Worm (Caenorhabditis elegans) whole organism, L2 larva: Measurements from ENCODE around the gene T26A5.6.

Experiments used
- ZK546.5 ChIP-seq: sonication (generic microtip); optimal IDR thresholded peaks from 2 replicates; lab custom pipeline; 2017; ENCODE audit warnings: missing biosample characterization, missing genetic modification characterization
- elt-1 ChIP-seq: fragments of 150-350 bp; optimal IDR thresholded peaks from 2 replicates; lab custom pipeline; 2014; ENCODE audit warnings: missing biosample characterization, missing genetic modification characterization
- lsy-2 ChIP-seq, 2 experiments: fragments of 150-350 bp in 1 of 2; sonication (generic microtip) in 1 of 2; optimal IDR thresholded peaks; 2 replicates each; lab custom pipeline; 2014 to 2017; ENCODE audit warnings: missing biosample characterization in 2 of 2, missing genetic modification characterization in 2 of 2
- nhr-23 ChIP-seq: fragments of 150-350 bp; optimal IDR thresholded peaks from 2 replicates; lab custom pipeline; 2014; ENCODE audit warnings: missing biosample characterization, missing genetic modification reagents, missing genetic modification characterization
- nhr-25 ChIP-seq: fragments of 150-350 bp; sonication (generic microtip); optimal IDR thresholded peaks from 3 replicates; lab custom pipeline; 2014; ENCODE audit warnings: missing biosample characterization, missing genetic modification characterization
- sma-3 ChIP-seq: sonication (generic microtip); optimal IDR thresholded peaks from 2 replicates; lab custom pipeline; 2016; ENCODE audit warnings: missing genetic modification reagents, missing genetic modification characterization, missing compliant biosample characterization
- unc-55 ChIP-seq: fragments of 150-350 bp; sonication (generic microtip); optimal IDR thresholded peaks from 3 replicates; lab custom pipeline; 2014; ENCODE audit warnings: missing biosample characterization, missing genetic modification reagents, missing genetic modification characterization
- unc-62 ChIP-seq: fragments of 150-350 bp; optimal IDR thresholded peaks from 2 replicates; lab custom pipeline; 2014; ENCODE audit warnings: missing biosample characterization, missing genetic modification reagents, missing genetic modification characterization
- zag-1 ChIP-seq: fragments of 150-350 bp; optimal IDR thresholded peaks from 2 replicates; lab custom pipeline; 2014; ENCODE audit warnings: missing biosample characterization, missing genetic modification characterization
- ztf-1 ChIP-seq: fragments of 200-800 bp; sonication (Bioruptor generic); conservative IDR thresholded peaks from 2 replicates; pipeline ENCODE4 v1.3.6; 2022; ENCODE audit warnings: missing genetic modification characterization, missing compliant biosample characterization
- ztf-4 ChIP-seq: fragments of 150-350 bp; optimal IDR thresholded peaks from 2 replicates; lab custom pipeline; 2014; ENCODE audit warnings: missing biosample characterization, missing genetic modification characterization

DNA sequence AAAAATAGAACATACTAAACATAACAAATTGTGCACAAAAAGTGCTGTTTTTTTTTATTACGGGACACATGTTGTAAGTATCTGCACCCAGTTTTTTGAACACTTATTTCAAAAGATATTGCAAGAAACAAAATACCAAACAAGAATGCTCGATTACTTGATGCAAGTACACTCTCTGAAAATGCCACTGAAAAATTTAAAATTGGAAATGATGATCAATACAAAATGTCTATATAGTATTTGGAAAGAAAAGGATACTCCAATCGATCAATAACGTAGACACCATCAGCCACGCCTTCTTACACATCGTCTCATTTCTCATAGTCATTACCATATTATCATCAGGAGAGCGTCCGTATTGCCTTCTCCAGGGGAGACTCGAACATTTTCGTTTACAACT is 47.7 kb upstream of the T26A5.6 start, which contains the start of gene sdz-15:
- no peak for TF ChIP-seq zag-1 (tag; lab: Kevin White, UChicago)
- no peak for TF ChIP-seq nhr-25 (tag; lab: Kevin White, UChicago)
- TF ChIP-seq unc-62 (GFP tag; lab: Kevin White, UChicago): no peak
- TF ChIP-seq lsy-2 (tag; optimal IDR thresholded peaks at IDR 0.05; lab: Kevin White, UChicago): no peak
- no peak for TF ChIP-seq nhr-23 (tag; lab: Kevin White, UChicago)
- TF ChIP-seq unc-55 (GFP tag; lab: Kevin White, UChicago): no peak
- no peak for TF ChIP-seq elt-1 (tag; lab: Kevin White, UChicago)
- no peak for TF ChIP-seq ztf-1 (GFP tag; lab: Robert Waterston, UW)
- TF ChIP-seq sma-3 (GFP tag; lab: Kevin White, UChicago): no peak
- no peak for TF ChIP-seq ZK546.5 (tag; lab: Kevin White, UChicago)
- no peak for TF ChIP-seq ztf-4 (tag; lab: Kevin White, UChicago)
